Fruit fly (Drosophila melanogaster) whole organism, embryonic: ENCODE measurements around the gene CG8925.

Source experiments
- Atf-2 ChIP-seq: fragments of 200-800 bp; sonication (Bioruptor generic); optimal IDR thresholded peaks from 2 replicates; lab custom pipeline; 2016; ENCODE audit warnings: missing biosample characterization, missing genetic modification characterization
- B-H2 ChIP-seq: fragments of 200-800 bp; sonication (Bioruptor generic); optimal IDR thresholded peaks from 2 replicates; lab custom pipeline; 2018; ENCODE audit warnings: missing biosample characterization, mild to moderate bottlenecking, missing genetic modification characterization
- CG11456 ChIP-seq: fragments of 200-800 bp; sonication (Bioruptor generic); IDR thresholded peaks from 3 replicates; pipeline ENCODE4 v1.3.6; 2022; ENCODE audit warnings: missing biosample characterization, missing genetic modification characterization
- CG12104 ChIP-seq: fragments of 200-800 bp; sonication (Bioruptor generic); optimal IDR thresholded peaks from 3 replicates; lab custom pipeline; 2016; ENCODE audit warnings: missing biosample characterization, missing genetic modification characterization
- CG12391 ChIP-seq: fragments of 200-800 bp; sonication (Bioruptor generic); optimal IDR thresholded peaks from 3 replicates; lab custom pipeline; 2018; ENCODE audit warnings: missing biosample characterization, mild to moderate bottlenecking, missing genetic modification characterization, moderate library complexity
- CG13624 ChIP-seq: fragments of 200-800 bp; sonication (Bioruptor generic); optimal IDR thresholded peaks from 2 replicates; lab custom pipeline; 2016; ENCODE audit warnings: missing biosample characterization, missing genetic modification characterization
- CG16779 ChIP-seq: fragments of 200-800 bp; sonication (Bioruptor generic); IDR thresholded peaks from 2 replicates; pipeline ENCODE4 v1.3.6; 2022; ENCODE audit warnings: missing biosample characterization, missing genetic modification characterization
- CG17385 ChIP-seq: fragments of 200-800 bp; sonication (Bioruptor generic); optimal IDR thresholded peaks from 3 replicates; lab custom pipeline; 2018; ENCODE audit warnings: missing biosample characterization, mild to moderate bottlenecking, missing genetic modification characterization
- CG18619 ChIP-seq: fragments of 200-800 bp; sonication (Bioruptor generic); optimal IDR thresholded peaks from 3 replicates; lab custom pipeline; 2017; ENCODE audit warnings: missing biosample characterization, mild to moderate bottlenecking, missing genetic modification characterization
- CG31224 ChIP-seq: fragments of 200-800 bp; sonication (Bioruptor generic); IDR thresholded peaks from 2 replicates; pipeline ENCODE4 v1.3.6; 2022; ENCODE audit warnings: missing biosample characterization, missing genetic modification characterization
- CG31388 ChIP-seq: fragments of 200-800 bp; sonication (Bioruptor generic); optimal IDR thresholded peaks from 2 replicates; lab custom pipeline; 2016; ENCODE audit warnings: missing biosample characterization, missing genetic modification characterization
- CG4424 ChIP-seq: fragments of 200-800 bp; sonication (Bioruptor generic); optimal IDR thresholded peaks from 3 replicates; lab custom pipeline; 2016; ENCODE audit warnings: missing biosample characterization, missing genetic modification characterization
- CG7357 ChIP-seq: fragments of 200-800 bp; sonication (Bioruptor generic); IDR thresholded peaks from 3 replicates; pipeline ENCODE4 v1.3.6; 2022; ENCODE audit warnings: missing biosample characterization, missing genetic modification characterization
- CG7963 ChIP-seq: fragments of 200-800 bp; sonication (Bioruptor generic); IDR thresholded peaks from 3 replicates; pipeline ENCODE4 v1.3.6; 2022; ENCODE audit warnings: missing biosample characterization, missing genetic modification characterization; ENCODE audit not compliant: partially characterized antibody
- CG8359 ChIP-seq: fragments of 200-800 bp; sonication (Bioruptor generic); optimal IDR thresholded peaks from 2 replicates; lab custom pipeline; 2017; ENCODE audit warnings: missing biosample characterization, mild to moderate bottlenecking, missing genetic modification characterization, borderline replicate concordance
- CG9797 ChIP-seq: fragments of 200-800 bp; sonication (Bioruptor generic); optimal IDR thresholded peaks from 3 replicates; lab custom pipeline; 2018; ENCODE audit warnings: missing biosample characterization, mild to moderate bottlenecking, missing genetic modification characterization
- CoRest ChIP-seq: fragments of 200-800 bp; sonication (Bioruptor generic); optimal IDR thresholded peaks from 3 replicates; lab custom pipeline; 2018; ENCODE audit warnings: missing biosample characterization, mild to moderate bottlenecking, missing genetic modification characterization, moderate library complexity
- D ChIP-seq, 2 experiments: fragments of 200-800 bp in 1 of 2; fragments of >200 bp in 1 of 2; sonication (Bioruptor generic) in 1 of 2; optimal IDR thresholded peaks; 2 replicates in 1 of 2; 3 replicates in 1 of 2; lab custom pipeline; 2017; ENCODE audit warnings: mild to moderate bottlenecking in 1 of 2, missing biosample characterization in 1 of 2, missing genetic modification characterization in 1 of 2, missing genetic modification reagents in 1 of 2
- D19A ChIP-seq: fragments of 200-800 bp; optimal IDR thresholded peaks from 3 replicates; lab custom pipeline; 2019; ENCODE audit warnings: missing biosample characterization, mild to moderate bottlenecking, missing genetic modification characterization, moderate library complexity
- Doc2 ChIP-seq: fragments of 200-800 bp; sonication (Bioruptor generic); IDR thresholded peaks from 2 replicates; pipeline ENCODE4 v1.3.6; 2022; ENCODE audit warnings: missing biosample characterization, missing genetic modification characterization
- ERR ChIP-seq: fragments of 200-800 bp; sonication (Bioruptor generic); optimal IDR thresholded peaks from 2 replicates; lab custom pipeline; 2016; ENCODE audit warnings: missing biosample characterization, missing genetic modification characterization
- Hand ChIP-seq: fragments of 200-800 bp; sonication (Bioruptor generic); optimal IDR thresholded peaks from 2 replicates; lab custom pipeline; 2017; ENCODE audit warnings: mild to moderate bottlenecking, missing biosample characterization, missing genetic modification reagents, missing genetic modification characterization
- Mes4 ChIP-seq: fragments of 200-800 bp; sonication (Bioruptor generic); optimal IDR thresholded peaks from 2 replicates; lab custom pipeline; 2016; ENCODE audit warnings: missing biosample characterization, missing genetic modification characterization
- NC2α ChIP-seq: fragments of 200-800 bp; sonication (Bioruptor generic); optimal IDR thresholded peaks from 2 replicates; lab custom pipeline; 2016; ENCODE audit warnings: missing biosample characterization, missing genetic modification characterization
- Oli ChIP-seq: fragments of 200-800 bp; sonication (Bioruptor generic); optimal IDR thresholded peaks from 2 replicates; lab custom pipeline; 2018; ENCODE audit warnings: missing biosample characterization, mild to moderate bottlenecking, missing genetic modification characterization, moderate library complexity
- PHDP ChIP-seq: fragments of 200-800 bp; sonication (Bioruptor generic); optimal IDR thresholded peaks from 3 replicates; lab custom pipeline; 2018; ENCODE audit warnings: missing biosample characterization, mild to moderate bottlenecking, missing genetic modification characterization, moderate library complexity
- Rfx ChIP-seq: fragments of 200-800 bp; sonication (Bioruptor generic); IDR thresholded peaks from 2 replicates; pipeline ENCODE4 v1.3.6; 2022; ENCODE audit warnings: missing biosample characterization, missing genetic modification characterization
- Side ChIP-seq: fragments of 200-800 bp; sonication (Bioruptor generic); optimal IDR thresholded peaks from 2 replicates; lab custom pipeline; 2016; ENCODE audit warnings: missing biosample characterization, missing genetic modification characterization
- Sry-δ ChIP-seq: fragments of 200-800 bp; sonication (Bioruptor generic); optimal IDR thresholded peaks from 2 replicates; lab custom pipeline; 2016; ENCODE audit warnings: missing biosample characterization, missing genetic modification characterization
- cato ChIP-seq: fragments of 200-800 bp; sonication (Bioruptor generic); optimal IDR thresholded peaks from 2 replicates; lab custom pipeline; 2016; ENCODE audit warnings: missing biosample characterization, missing genetic modification characterization, borderline replicate concordance
- ci ChIP-seq: fragments of 200-800 bp; sonication (Bioruptor generic); IDR thresholded peaks from 3 replicates; pipeline ENCODE4 v1.3.6; 2022; ENCODE audit warnings: missing biosample characterization, missing genetic modification characterization
- crol ChIP-seq: fragments of 200-800 bp; sonication (Bioruptor generic); IDR thresholded peaks from 2 replicates; pipeline ENCODE4 v1.3.6; 2022; ENCODE audit warnings: missing biosample characterization, missing genetic modification characterization
- emc ChIP-seq: fragments of 200-800 bp; sonication (Bioruptor generic); optimal IDR thresholded peaks from 2 replicates; lab custom pipeline; 2016; ENCODE audit warnings: missing biosample characterization, missing genetic modification characterization
- eyg ChIP-seq: fragments of 200-800 bp; sonication (Bioruptor generic); optimal IDR thresholded peaks from 3 replicates; lab custom pipeline; 2016; ENCODE audit warnings: missing biosample characterization, missing genetic modification characterization
- fd102C ChIP-seq: fragments of 200-800 bp; sonication (Bioruptor generic); optimal IDR thresholded peaks from 2 replicates; lab custom pipeline; 2018; ENCODE audit warnings: missing biosample characterization, mild to moderate bottlenecking, missing genetic modification characterization, moderate library complexity
- fd3F ChIP-seq: fragments of 200-800 bp; sonication (Bioruptor generic); optimal IDR thresholded peaks from 2 replicates; lab custom pipeline; 2018; ENCODE audit warnings: missing biosample characterization, mild to moderate bottlenecking, missing genetic modification characterization, moderate library complexity
- gfzf ChIP-seq: fragments of 200-800 bp; sonication (Bioruptor generic); optimal IDR thresholded peaks from 2 replicates; lab custom pipeline; 2016; ENCODE audit warnings: missing biosample characterization, mild to moderate bottlenecking, missing genetic modification characterization, moderate library complexity
- hkb ChIP-seq, 2 experiments: fragments of 200-800 bp in 1 of 2; fragments of >200 bp in 1 of 2; sonication (Bioruptor generic) in 1 of 2; IDR thresholded peaks in 1 of 2; optimal IDR thresholded peaks in 1 of 2; 2 replicates each; pipeline versions ENCODE4 v1.3.6 to Lab custom; 2017 to 2022; ENCODE audit warnings: missing biosample characterization in 1 of 2, missing genetic modification characterization in 1 of 2
- ind ChIP-seq: fragments of 200-800 bp; sonication (Bioruptor generic); optimal IDR thresholded peaks from 3 replicates; lab custom pipeline; 2016; ENCODE audit warnings: missing biosample characterization, missing genetic modification characterization
- inv ChIP-seq: fragments of 200-800 bp; sonication (Bioruptor generic); IDR thresholded peaks from 2 replicates; pipeline ENCODE4 v1.3.6; 2022; ENCODE audit warnings: missing biosample characterization, missing genetic modification characterization; ENCODE audit not compliant: partially characterized antibody
- jing ChIP-seq: fragments of 200-800 bp; sonication (Bioruptor generic); optimal IDR thresholded peaks from 2 replicates; lab custom pipeline; 2018; ENCODE audit warnings: missing biosample characterization, mild to moderate bottlenecking, missing genetic modification characterization
- kni ChIP-seq: fragments of 200-800 bp; sonication (Bioruptor generic); optimal IDR thresholded peaks from 3 replicates; lab custom pipeline; 2017; ENCODE audit warnings: mild to moderate bottlenecking, missing biosample characterization, missing genetic modification reagents, missing genetic modification characterization
- oc ChIP-seq: fragments of 200-800 bp; sonication (Bioruptor generic); optimal IDR thresholded peaks from 2 replicates; lab custom pipeline; 2018; ENCODE audit warnings: missing biosample characterization, mild to moderate bottlenecking, missing genetic modification characterization, moderate library complexity
- repo ChIP-seq: fragments of 200-800 bp; sonication (Bioruptor generic); optimal IDR thresholded peaks from 2 replicates; lab custom pipeline; 2016; ENCODE audit warnings: missing biosample characterization, missing genetic modification characterization
- row ChIP-seq: fragments of 200-800 bp; sonication (Bioruptor generic); IDR thresholded peaks from 3 replicates; pipeline ENCODE4 v1.3.6; 2022; ENCODE audit warnings: missing biosample characterization, missing genetic modification characterization
- sqz ChIP-seq: fragments of 200-800 bp; sonication (Bioruptor generic); optimal IDR thresholded peaks from 3 replicates; lab custom pipeline; 2018; ENCODE audit warnings: missing biosample characterization, mild to moderate bottlenecking, missing genetic modification characterization
- sr ChIP-seq: fragments of 200-800 bp; sonication (Bioruptor generic); IDR thresholded peaks from 3 replicates; pipeline ENCODE4 v1.3.6; 2022; ENCODE audit warnings: missing biosample characterization, missing genetic modification characterization
- wek ChIP-seq: fragments of 200-800 bp; sonication (Bioruptor generic); optimal IDR thresholded peaks from 3 replicates; lab custom pipeline; 2018; ENCODE audit warnings: missing biosample characterization, mild to moderate bottlenecking, missing genetic modification characterization, moderate library complexity

Gene CG8925

dm6 chr3R:16205155-16205778, 33.5 kb downstream of the CG8925 start, which contains the start of gene mtSSB (continued):
- TF ChIP-seq D19A (tag; lab: Kevin White, UChicago) (peak; percentile 63), CG31224 (GFP tag; lab: Robert Waterston, UW) (peak; percentile 65; the same call in 1 of the 2 replicates), cato (peak; percentile 55), CG4424 (GFP tag; lab: Kevin White, UChicago) (peak; percentile 87), Rfx (GFP tag; lab: Robert Waterston, UW) (peak; percentile 96), row (GFP tag; lab: Robert Waterston, UW) (peak; percentile 62), Atf-2 (GFP tag; lab: Kevin White, UChicago) (peak; percentile 89), PHDP (peak; percentile 85), ind (GFP tag; lab: Kevin White, UChicago) (peak; percentile 85), ERR (GFP tag; lab: Kevin White, UChicago) (peak; percentile 61), sqz (GFP tag; lab: Kevin White, UChicago) (peak; percentile 20), Doc2 (GFP tag; lab: Robert Waterston, UW) (peak; percentile 62), eyg (GFP tag; lab: Kevin White, UChicago) (peak; percentile 48), CG8359 (GFP tag; lab: Kevin White, UChicago) (no peak), D (optimal IDR thresholded peaks at IDR 0.05; lab: Kevin White, UChicago) (no peak), D (GFP tag; optimal IDR thresholded peaks at IDR 0.05; lab: Kevin White, UChicago) (peak; percentile 72), Sry-δ (GFP tag; lab: Kevin White, UChicago) (peak; percentile 63), CG9797 (GFP tag; lab: Kevin White, UChicago) (peak; percentile 59), B-H2 (GFP tag; lab: Kevin White, UChicago) (peak; percentile 81), NC2α (GFP tag; lab: Kevin White, UChicago) (peak; percentile 82), Hand (GFP tag; lab: Kevin White, UChicago) (no peak), CG18619 (GFP tag; lab: Kevin White, UChicago) (peak; percentile 75), wek (GFP tag; lab: Kevin White, UChicago) (peak; percentile 79), CG31388 (GFP tag; lab: Kevin White, UChicago) (peak; percentile 64), hkb (optimal IDR thresholded peaks at IDR 0.05; lab: Kevin White, UChicago) (no peak), hkb (GFP tag; IDR thresholded peaks at IDR 0.05; lab: Robert Waterston, UW) (peak; percentile 83), CG12104 (GFP tag; lab: Kevin White, UChicago) (peak; percentile 57), oc (tag; lab: Kevin White, UChicago) (peak; percentile 85), fd102C (GFP tag; lab: Kevin White, UChicago) (peak; percentile 69), crol (GFP tag; lab: Robert Waterston, UW) (no peak), ci (GFP tag; lab: Robert Waterston, UW) (peak; percentile 97), Mes4 (GFP tag; lab: Kevin White, UChicago) (peak; percentile 85), Oli (tag; lab: Kevin White, UChicago) (peak; percentile 72), inv (GFP tag; lab: Robert Waterston, UW) (peak; percentile 99), gfzf (GFP tag; lab: Kevin White, UChicago) (peak; percentile 17), kni (peak; percentile 68), repo (GFP tag; lab: Kevin White, UChicago) (peak; percentile 80), Side (GFP tag; lab: Kevin White, UChicago) (peak; percentile 82), emc (GFP tag; lab: Kevin White, UChicago) (peak; percentile 56), fd3F (peak; percentile 78), jing (GFP tag; lab: Kevin White, UChicago) (no peak), CG11456 (GFP tag; lab: Robert Waterston, UW) (peak; percentile 99), CG17385 (peak; percentile 66), CG12391 (tag; lab: Kevin White, UChicago) (peak; percentile 82), CG16779 (peak; percentile 88), CG13624 (GFP tag; lab: Kevin White, UChicago) (peak; percentile 74), sr (peak; percentile 89), CoRest (peak; percentile 77), CG7963 (GFP tag; lab: Robert Waterston, UW) (peak; percentile 98), CG7357 (GFP tag; lab: Robert Waterston, UW) (peak; percentile 62; the same call in 1 of the 3 replicates)
